Fruit fly (Drosophila melanogaster): ENCODE results near the gene gukh.

DNA sequence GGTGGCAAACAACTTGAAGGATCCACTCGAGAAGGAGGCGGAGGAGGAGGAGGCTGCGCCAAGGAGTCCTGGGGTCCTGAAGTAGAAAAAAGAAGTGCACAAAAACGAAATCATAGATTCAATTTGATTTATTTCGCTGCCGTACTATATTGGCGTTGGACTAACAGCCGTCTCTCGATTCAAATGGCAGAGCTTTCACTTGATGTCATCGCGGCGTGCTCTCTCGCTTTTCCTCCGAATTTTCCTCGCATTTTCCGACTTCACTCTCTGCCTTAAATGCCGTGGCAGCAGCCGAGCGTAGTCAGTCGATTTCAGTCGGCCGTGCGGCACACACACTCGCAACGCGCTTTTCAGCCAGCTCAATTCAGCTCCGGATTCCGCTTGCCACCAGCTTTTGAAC lies 33.9 kb upstream of the gukh start, which contains the start of gene CG43732:
- no peak for TF ChIP-seq Hr39 (GFP tag; optimal IDR thresholded peaks at IDR 0.05)
- TF ChIP-seq CG10631 (GFP tag; optimal IDR thresholded peaks at IDR 0.05), result no peak
- TF ChIP-seq net (GFP tag; optimal IDR thresholded peaks at IDR 0.05), result no peak
- TF ChIP-seq esn (GFP tag; optimal IDR thresholded peaks at IDR 0.05), result no peak
- no peak for TF ChIP-seq acj6 (GFP tag; optimal IDR thresholded peaks at IDR 0.05)
- no peak for TF ChIP-seq CG6276 (GFP tag; optimal IDR thresholded peaks at IDR 0.05)
- no peak for TF ChIP-seq CG31627 (GFP tag; optimal IDR thresholded peaks at IDR 0.05)
- no peak for TF ChIP-seq vri (GFP tag; optimal IDR thresholded peaks at IDR 0.05)
- no peak for TF ChIP-seq Sox15 (GFP tag; optimal IDR thresholded peaks at IDR 0.05)

Measured in whole organism, prepupa.